Worm (Caenorhabditis elegans) whole organism, late embryonic: ENCODE measurements around the gene F54E7.6.

Experiments
- F13H6.1 ChIP-seq: sonication (generic microtip); optimal IDR thresholded peaks from 2 replicates; lab custom pipeline; 2016; ENCODE audit warnings: missing genetic modification characterization, missing compliant biosample characterization
- K09A11.1 ChIP-seq: sonication (generic microtip); optimal IDR thresholded peaks from 2 replicates; lab custom pipeline; 2017; ENCODE audit warnings: antibody characterized with exemption, mild to moderate bottlenecking, missing genetic modification characterization, missing compliant biosample characterization; ENCODE audit not compliant: insufficient read depth
- T23F11.4 ChIP-seq: fragments of 200-800 bp; sonication (Bioruptor generic); optimal IDR thresholded peaks from 2 replicates; lab custom pipeline; 2018; ENCODE audit warnings: mild to moderate bottlenecking, missing genetic modification characterization, missing compliant biosample characterization
- ama-1 ChIP-seq: fragments of 150-350 bp; optimal IDR thresholded peaks from 2 replicates; lab custom pipeline; 2014
- ceh-2 ChIP-seq: sonication (generic microtip); optimal IDR thresholded peaks from 2 replicates; lab custom pipeline; 2016; ENCODE audit warnings: missing genotype, missing genetic modification characterization, missing compliant biosample characterization
- che-1 ChIP-seq: sonication (generic microtip); optimal IDR thresholded peaks from 2 replicates; lab custom pipeline; 2016; ENCODE audit warnings: mild to moderate bottlenecking, missing genetic modification characterization, missing compliant biosample characterization
- fkh-10 ChIP-seq: fragments of 150-350 bp; optimal IDR thresholded peaks from 2 replicates; lab custom pipeline; 2014; ENCODE audit warnings: missing biosample characterization, missing genetic modification reagents, missing genetic modification characterization
- hlh-13 ChIP-seq: fragments of 200-800 bp; sonication (Bioruptor generic); optimal IDR thresholded peaks from 2 replicates; lab custom pipeline; 2018; ENCODE audit warnings: mild to moderate bottlenecking, missing genetic modification characterization, missing compliant biosample characterization
- hlh-8 ChIP-seq: sonication (generic microtip); optimal IDR thresholded peaks from 2 replicates; lab custom pipeline; 2016; ENCODE audit warnings: missing genotype, missing genetic modification characterization, missing compliant biosample characterization
- mec-3 ChIP-seq: sonication (generic microtip); optimal IDR thresholded peaks from 2 replicates; lab custom pipeline; 2016; ENCODE audit warnings: borderline replicate concordance, missing genetic modification characterization, missing compliant biosample characterization
- nfya-1 ChIP-seq: sonication (generic microtip); optimal IDR thresholded peaks from 2 replicates; lab custom pipeline; 2017; ENCODE audit warnings: missing genetic modification characterization, mild to moderate bottlenecking, missing compliant biosample characterization, antibody characterized with exemption, moderate library complexity
- sox-4 ChIP-seq: sonication (generic microtip); optimal IDR thresholded peaks from 2 replicates; lab custom pipeline; 2017; ENCODE audit warnings: mild to moderate bottlenecking, missing genetic modification characterization, inconsistent platforms, missing compliant biosample characterization
- ztf-16 ChIP-seq: sonication (generic microtip); optimal IDR thresholded peaks from 2 replicates; lab custom pipeline; 2017; ENCODE audit warnings: missing genetic modification characterization, missing compliant biosample characterization

- TF ChIP-seq mec-3 (tag; lab: Kevin White, UChicago) = no peak
- TF ChIP-seq T23F11.4 (GFP tag; lab: Kevin White, UChicago) = no peak
- TF ChIP-seq hlh-8 = no peak
- TF ChIP-seq ama-1 (lab: Kevin White, UChicago) = no peak
- no peak for TF ChIP-seq fkh-10
- TF ChIP-seq ztf-16 (tag; lab: Kevin White, UChicago) = no peak
- no peak for TF ChIP-seq ceh-2
- TF ChIP-seq sox-4 (tag; lab: Kevin White, UChicago) = no peak
- no peak for TF ChIP-seq che-1
- TF ChIP-seq F13H6.1 = no peak
- no peak for TF ChIP-seq nfya-1
- no peak for TF ChIP-seq K09A11.1 (tag; lab: Kevin White, UChicago)
- TF ChIP-seq hlh-13 (GFP tag; lab: Kevin White, UChicago) = no peak
These were observed 32.9 kb upstream of the F54E7.6 start, which contains the start of gene B0336.13 for ce11 chrIII:5693736-5694135.
